Worm (Caenorhabditis elegans): ENCODE measurements around the gene F45H10.2.

ce11 chrII:13503653-13504052, 10.8 kb upstream of the F45H10.2 start, which contains the start of gene F54F11.1:
- no peak for TF ChIP-seq dpl-1 (GFP tag; optimal IDR thresholded peaks at IDR 0.05)
- TF ChIP-seq egl-27 (tag; optimal IDR thresholded peaks at IDR 0.05) = no peak
- no peak for TF ChIP-seq blmp-1 (tag; optimal IDR thresholded peaks at IDR 0.05)
- TF ChIP-seq alr-1 (tag; optimal IDR thresholded peaks at IDR 0.05; ENCODE audit: borderline replicate concordance) = no peak
- no peak for TF ChIP-seq elt-2 (tag; optimal IDR thresholded peaks at IDR 0.05)
- TF ChIP-seq nhr-19 (GFP tag; conservative IDR thresholded peaks at IDR 0.05) = no peak
- no peak for TF ChIP-seq nhr-12 (tag; optimal IDR thresholded peaks at IDR 0.05)
- no peak for TF ChIP-seq fkh-8 (tag; optimal IDR thresholded peaks at IDR 0.05)

Measured in whole organism, L1 larva.